Worm (Caenorhabditis elegans): ENCODE data around the gene W07A12.8.
A peak's percentile ranks its signal among the peaks of the same experiment; 100 is the strongest.

Gene W07A12.8

DNA sequence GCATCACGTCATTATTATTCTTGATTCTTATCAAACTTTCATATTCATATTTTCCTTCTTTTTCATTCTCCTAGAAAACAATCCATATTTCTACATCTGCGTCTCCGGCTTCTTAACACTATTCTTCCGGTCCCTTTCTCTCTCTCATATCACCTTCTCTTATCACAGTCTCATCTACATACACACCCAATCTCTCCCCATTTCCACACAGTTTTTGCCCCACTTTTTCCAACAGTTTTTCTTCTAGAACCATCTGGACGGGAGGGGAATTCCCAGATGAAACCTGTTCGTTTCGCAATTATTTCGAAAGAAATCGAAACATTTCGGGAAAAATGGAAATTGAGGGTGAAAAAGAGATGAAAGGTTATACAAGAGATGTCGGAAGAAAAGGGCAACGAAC, 37.5 kb downstream of the W07A12.8 start:
- peak in 4 of 6 experiments; percentile 15 to 93 (median 91) for TF ChIP-seq elt-3 (tag; optimal IDR thresholded peaks at IDR 0.05)
- TF ChIP-seq egl-27 (tag; optimal IDR thresholded peaks at IDR 0.05) = no peak
- no peak for TF ChIP-seq aha-1 (tag; optimal IDR thresholded peaks at IDR 0.05)
- peak; percentile 80 for TF ChIP-seq skn-1 (tag; optimal IDR thresholded peaks at IDR 0.05)
- TF ChIP-seq ceh-82 (tag; optimal IDR thresholded peaks at IDR 0.05) = peak in 1 of 3 experiments; percentile 22
- peak; percentile 48 for TF ChIP-seq lin-14 (GFP tag; optimal IDR thresholded peaks at IDR 0.05)
- no peak for TF ChIP-seq xbp-1 (tag; optimal IDR thresholded peaks at IDR 0.05)
- TF ChIP-seq snu-23 (GFP tag; optimal IDR thresholded peaks at IDR 0.05) = peak; percentile 19
- no peak for TF ChIP-seq nhr-237 (tag; optimal IDR thresholded peaks at IDR 0.05)
- TF ChIP-seq blmp-1 (tag; optimal IDR thresholded peaks at IDR 0.05) = peak; percentile 98
- TF ChIP-seq hlh-4 (tag; optimal IDR thresholded peaks at IDR 0.05) = no peak
- peak; percentile 7 for TF ChIP-seq nhr-90 (tag; optimal IDR thresholded peaks at IDR 0.05; ENCODE audit: poor library complexity)
- peak in 1 of 2 experiments; percentile 2 for TF ChIP-seq mdl-1 (tag; optimal IDR thresholded peaks at IDR 0.05)
- peak; percentile 27 for TF ChIP-seq nhr-77 (tag; optimal IDR thresholded peaks at IDR 0.05)
- TF ChIP-seq lin-35 (GFP tag; optimal IDR thresholded peaks at IDR 0.05) = peak in 1 of 2 experiments; percentile 57
- TF ChIP-seq fkh-8 (tag; optimal IDR thresholded peaks at IDR 0.05) = no peak
- TF ChIP-seq ceh-63 (GFP tag; optimal IDR thresholded peaks at IDR 0.05) = no peak
- TF ChIP-seq nhr-85 (tag) = peak; percentile 75
- peak; percentile 79 for TF ChIP-seq elt-2 (tag; optimal IDR thresholded peaks at IDR 0.05)
- TF ChIP-seq C16A3.4 (tag; optimal IDR thresholded peaks at IDR 0.05) = peak; percentile 5
- peak in 1 of 2 experiments; percentile 25 for TF ChIP-seq efl-1 (optimal IDR thresholded peaks at IDR 0.05)
- peak in 1 of 2 experiments; percentile 0 for TF ChIP-seq efl-1 (GFP tag; optimal IDR thresholded peaks at IDR 0.05 in 1 of 2)
- TF ChIP-seq nhr-20 (tag; optimal IDR thresholded peaks at IDR 0.05) = peak; percentile 39
- peak; percentile 50 for TF ChIP-seq grh-1 (GFP tag; IDR thresholded peaks at IDR 0.05)
- peak; percentile 32 for TF ChIP-seq nhr-71 (tag; optimal IDR thresholded peaks at IDR 0.05)
- peak in 1 of 2 experiments; percentile 36 for TF ChIP-seq lsy-2 (tag; optimal IDR thresholded peaks at IDR 0.05)
- TF ChIP-seq mep-1 (tag; optimal IDR thresholded peaks at IDR 0.05) = peak; percentile 68
- TF ChIP-seq rnt-1 (tag; optimal IDR thresholded peaks at IDR 0.05) = no peak

DNA sequence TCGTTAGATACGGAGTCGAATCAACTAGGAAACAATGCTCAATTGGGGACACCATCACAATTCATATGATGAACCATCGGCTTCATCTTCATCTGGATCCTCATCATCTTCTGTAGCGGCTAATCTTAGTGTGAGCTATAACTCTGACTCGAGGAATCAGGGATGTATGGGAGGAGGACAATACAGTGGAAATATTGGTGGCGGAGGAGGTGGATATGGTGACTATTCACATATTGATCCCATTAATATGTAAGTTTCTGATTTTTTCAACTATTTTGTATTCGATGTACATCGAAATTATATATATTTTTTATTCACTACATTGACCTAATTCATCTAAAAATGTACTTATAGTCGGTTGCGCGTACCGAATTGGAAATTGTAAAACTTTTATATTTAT, 38.2 kb downstream of the W07A12.8 start:
- TF ChIP-seq efl-1 (optimal IDR thresholded peaks at IDR 0.05) (no peak), efl-1 (GFP tag; optimal IDR thresholded peaks at IDR 0.05 in 1 of 2) (peak in 1 of 2 experiments; percentile 20), sup-37 (GFP tag; optimal IDR thresholded peaks at IDR 0.05) (no peak)

DNA sequence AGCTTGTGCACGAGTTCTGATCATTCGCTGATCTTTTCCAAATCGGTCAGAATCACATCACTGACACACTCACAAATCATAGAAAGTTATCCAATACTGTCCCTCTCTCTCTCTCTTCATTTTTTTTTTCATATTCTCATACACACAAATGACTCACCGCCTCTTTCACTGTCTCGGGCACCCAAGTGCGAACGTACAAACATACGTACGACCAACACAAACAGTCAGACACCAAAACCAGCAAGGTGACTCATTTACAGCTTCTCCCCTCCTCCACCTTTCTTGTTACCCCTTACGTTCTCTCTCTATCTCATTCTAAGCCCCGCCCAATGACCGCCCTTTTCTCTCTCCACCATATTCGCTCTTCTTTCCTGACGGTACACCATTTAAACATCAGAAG, 38.6 kb downstream of the W07A12.8 start:
- TF ChIP-seq efl-3 (GFP tag; optimal IDR thresholded peaks at IDR 0.05) = no peak
- TF ChIP-seq nhr-76 (tag; optimal IDR thresholded peaks at IDR 0.05) = no peak
- TF ChIP-seq fkh-8 (tag; optimal IDR thresholded peaks at IDR 0.05) = no peak
- no peak for TF ChIP-seq hlh-4 (tag; optimal IDR thresholded peaks at IDR 0.05)
- TF ChIP-seq ceh-63 (GFP tag; optimal IDR thresholded peaks at IDR 0.05) = no peak
- TF ChIP-seq dsc-1 (tag; optimal IDR thresholded peaks at IDR 0.05) = no peak
- TF ChIP-seq aha-1 (tag; optimal IDR thresholded peaks at IDR 0.05) = no peak
- no peak for TF ChIP-seq unc-86 (tag; optimal IDR thresholded peaks at IDR 0.05)
- TF ChIP-seq ceh-90 (tag; optimal IDR thresholded peaks at IDR 0.05) = no peak
- TF ChIP-seq unc-30 (tag; optimal IDR thresholded peaks at IDR 0.05) = no peak
- TF ChIP-seq irx-1 (tag; optimal IDR thresholded peaks at IDR 0.05) = no peak
- no peak for TF ChIP-seq C16A3.4 (tag; optimal IDR thresholded peaks at IDR 0.05)
- no peak for TF ChIP-seq nhr-19 (GFP tag; conservative IDR thresholded peaks at IDR 0.05)
- no peak for TF ChIP-seq hpl-2 (GFP tag; optimal IDR thresholded peaks at IDR 0.05)
- TF ChIP-seq nhr-20 (tag; optimal IDR thresholded peaks at IDR 0.05) = no peak
- TF ChIP-seq egl-27 (tag; optimal IDR thresholded peaks at IDR 0.05) = no peak
- no peak for TF ChIP-seq elt-3 (tag; optimal IDR thresholded peaks at IDR 0.05)
- no peak for TF ChIP-seq efl-1 (optimal IDR thresholded peaks at IDR 0.05)
- TF ChIP-seq efl-1 (GFP tag; optimal IDR thresholded peaks at IDR 0.05 in 1 of 2) = no peak
- no peak for TF ChIP-seq blmp-1 (tag; optimal IDR thresholded peaks at IDR 0.05)
